Fruit fly (Drosophila melanogaster) whole organism: ENCODE data around the gene CG5568.

ENCODE experiments used
- CG8478 ChIP-seq: fragments of >200 bp; optimal IDR thresholded peaks from 2 replicates; lab custom pipeline; 2018; ENCODE audit warnings: inconsistent platforms
- EcR ChIP-seq, 2 experiments: fragments of >200 bp; optimal IDR thresholded peaks; 2 replicates each; lab custom pipeline; 2017; ENCODE audit warnings: missing biosample characterization in 2 of 2, missing genetic modification characterization in 2 of 2, missing genetic modification reagents in 2 of 2
- psq ChIP-seq: fragments of >200 bp; optimal IDR thresholded peaks from 2 replicates; lab custom pipeline; 2017
- usp ChIP-seq: fragments of >200 bp; optimal IDR thresholded peaks from 2 replicates; lab custom pipeline; 2017; ENCODE audit warnings: missing biosample characterization, missing genetic modification characterization, mixed read lengths

DNA sequence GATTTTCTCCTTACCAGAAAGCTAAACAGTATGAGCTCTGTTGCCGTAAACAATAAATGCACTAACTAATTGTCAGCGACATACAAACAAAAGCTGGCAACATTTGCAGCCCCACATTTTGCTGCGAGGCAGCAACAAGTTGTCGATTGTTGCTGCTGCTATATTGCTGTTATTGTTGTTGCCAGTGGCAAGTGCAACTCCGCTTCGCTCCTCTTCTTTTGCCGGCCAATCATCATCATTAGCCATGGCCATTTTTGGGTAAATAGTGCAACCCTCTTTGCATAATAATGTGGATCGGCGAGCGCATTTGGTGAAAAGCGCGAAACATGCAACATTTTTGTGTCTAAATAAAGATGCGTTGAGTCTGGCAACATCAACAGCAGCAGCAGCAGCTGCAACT lies 40.7 kb upstream of the CG5568 start:
- no peak for TF ChIP-seq usp (GFP tag; lab: Kevin White, UChicago)
- no peak for TF ChIP-seq psq (lab: Kevin White, UChicago)
- TF ChIP-seq CG8478 (lab: Kevin White, UChicago) = no peak
- TF ChIP-seq EcR (GFP tag; optimal IDR thresholded peaks at IDR 0.05; lab: Kevin White, UChicago) = no peak
